Fruit fly (Drosophila melanogaster) whole organism: ENCODE measurements around the gene CG8516.

Experiments
- CG8478 ChIP-seq: fragments of >200 bp; optimal IDR thresholded peaks from 2 replicates; lab custom pipeline; 2018; ENCODE audit warnings: inconsistent platforms
- Dll ChIP-seq: fragments of >200 bp; optimal IDR thresholded peaks from 2 replicates; lab custom pipeline; 2017
- EcR ChIP-seq, 2 experiments: fragments of >200 bp; optimal IDR thresholded peaks; 2 replicates each; lab custom pipeline; 2017; ENCODE audit warnings: missing biosample characterization in 2 of 2, missing genetic modification characterization in 2 of 2, missing genetic modification reagents in 2 of 2
- pan ChIP-seq: fragments of >200 bp; optimal IDR thresholded peaks from 2 replicates; lab custom pipeline; 2017
- psq ChIP-seq: fragments of >200 bp; optimal IDR thresholded peaks from 2 replicates; lab custom pipeline; 2017
- usp ChIP-seq: fragments of >200 bp; optimal IDR thresholded peaks from 2 replicates; lab custom pipeline; 2017; ENCODE audit warnings: missing biosample characterization, missing genetic modification characterization, mixed read lengths

The CG8516 gene

dm6 chr3R:9791177-9791806 is 1.8 kb upstream of the CG8516 start, which contains the start of the genes CG12945 and CG8507:
Gene CG12945, minus strand, starts transcription at chr3R:9791221.
Gene CG8507, plus strand, starts transcription at chr3R:9791483.
- TF ChIP-seq usp (GFP tag; lab: Kevin White, UChicago) (no peak), pan (no peak), EcR (GFP tag; optimal IDR thresholded peaks at IDR 0.05; lab: Kevin White, UChicago) (no peak), Dll (no peak), CG8478 (no peak), psq (no peak)

DNA sequence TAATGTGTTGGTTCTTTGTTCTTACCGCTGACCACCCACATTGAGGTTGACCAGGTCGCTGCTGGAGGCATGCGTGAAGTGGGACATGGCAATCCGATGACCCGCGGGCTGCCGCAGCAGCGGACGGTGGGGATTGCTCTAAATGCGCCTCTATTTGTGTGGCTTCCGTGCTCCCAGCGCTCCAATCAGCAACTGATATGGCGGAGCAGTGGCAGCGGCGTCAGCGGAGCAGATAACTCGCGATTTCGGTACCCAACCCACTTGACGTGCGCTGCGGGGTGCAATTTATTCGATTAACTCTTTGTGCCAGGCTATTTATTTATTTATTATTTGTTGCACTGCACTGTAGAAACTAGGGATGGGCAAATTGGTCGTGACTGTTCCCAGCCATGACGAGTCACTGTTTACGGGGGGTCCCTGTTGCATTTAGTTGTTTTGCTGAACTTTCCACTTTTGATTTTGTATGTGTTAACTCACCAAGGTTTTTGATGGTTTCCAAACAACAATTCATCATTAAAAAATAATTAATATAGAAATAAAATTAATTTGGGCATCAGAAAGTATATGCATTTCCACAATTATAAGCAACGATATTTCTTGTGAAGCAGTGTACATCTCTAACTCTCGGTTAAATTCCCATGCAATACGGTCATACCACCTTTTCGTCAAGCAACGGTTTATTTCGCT is 7.7 kb downstream of the CG8516 start, which contains the start of the genes CG9467 and CG8526:
CG9467 (minus strand) TSS at position 383 of the 687 bp plus-strand sequence.
CG8526 (plus strand) TSS at position 637 of the 687 bp plus-strand sequence.
- TF ChIP-seq psq (no peak), usp (GFP tag; lab: Kevin White, UChicago) (no peak), CG8478 (no peak), Dll (no peak), EcR (GFP tag; optimal IDR thresholded peaks at IDR 0.05; lab: Kevin White, UChicago) (no peak), pan (no peak)

DNA sequence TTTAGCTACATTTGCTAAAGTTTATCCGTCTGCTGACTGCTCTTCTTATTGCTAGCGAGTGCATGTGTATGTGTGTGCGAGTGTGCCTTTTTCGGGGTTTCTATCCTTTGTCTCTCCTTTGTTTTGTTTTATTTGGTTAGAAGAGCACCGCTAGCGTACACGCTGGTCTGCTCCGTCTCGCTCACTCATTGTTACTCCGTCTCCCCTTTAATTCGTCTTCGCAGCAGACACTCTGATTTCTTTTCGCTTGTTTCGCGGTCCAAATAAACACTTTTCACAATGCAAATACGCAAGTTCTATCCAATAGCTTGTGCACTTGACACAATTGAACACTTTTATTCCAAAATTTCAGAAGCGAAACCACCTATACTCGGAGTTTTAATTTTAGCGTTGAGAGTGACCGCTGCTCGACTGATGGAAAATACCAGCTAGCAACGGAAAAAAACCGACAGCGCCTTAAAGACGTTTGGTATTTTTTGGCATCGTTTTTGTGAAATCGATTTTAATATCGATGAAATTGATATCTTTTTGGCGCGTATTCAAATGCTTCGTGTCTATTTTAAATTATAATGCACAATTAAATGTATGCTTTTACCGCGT is 16.0 kb downstream of the CG8516 start, which contains the start of gene FBXO11:
FBXO11 (minus strand) TSS at position 423 of the 600 bp plus-strand sequence.
- no peak for TF ChIP-seq usp (GFP tag; lab: Kevin White, UChicago)
- peak; percentile 65 for TF ChIP-seq psq
- TF ChIP-seq CG8478, result peak; percentile 85

- TF ChIP-seq usp (GFP tag; lab: Kevin White, UChicago), result no peak
- no peak for TF ChIP-seq EcR (GFP tag; optimal IDR thresholded peaks at IDR 0.05; lab: Kevin White, UChicago)
- TF ChIP-seq pan, result no peak
- TF ChIP-seq psq, result no peak
- TF ChIP-seq Dll, result no peak
- TF ChIP-seq CG8478, result no peak
Observed at dm6 chr3R:9812447-9812846, 19.4 kb downstream of the CG8516 start, which contains the start of gene CG8534. Gene CG8534, plus strand, starts transcription at chr3R:9812747.

DNA sequence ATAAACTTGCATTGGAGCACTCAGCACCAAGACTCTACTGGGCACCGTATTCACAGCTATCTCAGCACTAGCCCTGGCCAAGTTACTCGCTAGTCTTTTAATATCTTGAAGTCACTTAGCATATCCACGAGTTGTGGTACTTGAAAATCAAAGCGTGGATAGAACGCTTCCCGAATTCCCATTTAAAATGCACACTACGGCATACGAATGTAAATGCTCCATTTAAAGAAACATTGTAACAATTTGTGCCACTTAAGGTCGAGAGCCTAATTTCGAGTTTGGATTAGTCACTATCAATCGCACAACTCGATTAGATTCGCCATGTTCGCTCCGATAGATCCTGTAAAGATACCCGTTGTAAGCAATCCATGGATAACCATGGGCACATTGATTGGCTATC is 20.8 kb downstream of the CG8516 start, which contains the start of gene eloF:
eloF (plus strand) TSS at position 301 of the 400 bp plus-strand sequence.
- TF ChIP-seq psq (no peak), pan (no peak), usp (GFP tag; lab: Kevin White, UChicago) (no peak), CG8478 (no peak), EcR (GFP tag; optimal IDR thresholded peaks at IDR 0.05; lab: Kevin White, UChicago) (no peak), Dll (no peak)

DNA sequence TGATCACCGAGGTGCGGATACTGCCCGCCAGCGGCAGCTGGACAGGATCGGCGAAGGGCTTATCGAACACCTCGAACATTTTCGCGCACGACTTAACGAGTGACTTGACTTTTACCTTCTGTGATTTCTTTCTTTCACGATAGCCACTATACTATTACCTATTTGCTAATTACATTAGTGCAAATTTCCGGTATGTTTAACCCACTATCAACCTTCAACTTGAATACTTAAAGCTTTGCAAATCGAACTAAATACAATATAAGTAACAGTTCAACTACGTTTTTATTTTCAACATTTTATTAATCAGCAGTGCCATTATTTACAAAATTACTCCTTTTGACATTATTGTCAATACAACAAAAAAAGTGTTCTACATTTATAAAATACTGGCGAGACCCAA is 23.8 kb downstream of the CG8516 start, which contains the start of gene CG16904:
CG16904 (minus strand) TSS at position 101 of the 400 bp plus-strand sequence.
- TF ChIP-seq EcR (GFP tag; optimal IDR thresholded peaks at IDR 0.05; lab: Kevin White, UChicago) (no peak), usp (GFP tag; lab: Kevin White, UChicago) (no peak), CG8478 (no peak), psq (no peak), Dll (no peak), pan (no peak)

dm6 chr3R:9818295-9818694 is 25.2 kb downstream of the CG8516 start, which contains the start of gene CG9459:
Gene CG9459, minus strand, starts transcription at chr3R:9818395.
- no peak for TF ChIP-seq Dll
- no peak for TF ChIP-seq pan
- no peak for TF ChIP-seq psq
- TF ChIP-seq usp (GFP tag; lab: Kevin White, UChicago), result no peak
- no peak for TF ChIP-seq EcR (GFP tag; optimal IDR thresholded peaks at IDR 0.05; lab: Kevin White, UChicago)
- no peak for TF ChIP-seq CG8478

DNA sequence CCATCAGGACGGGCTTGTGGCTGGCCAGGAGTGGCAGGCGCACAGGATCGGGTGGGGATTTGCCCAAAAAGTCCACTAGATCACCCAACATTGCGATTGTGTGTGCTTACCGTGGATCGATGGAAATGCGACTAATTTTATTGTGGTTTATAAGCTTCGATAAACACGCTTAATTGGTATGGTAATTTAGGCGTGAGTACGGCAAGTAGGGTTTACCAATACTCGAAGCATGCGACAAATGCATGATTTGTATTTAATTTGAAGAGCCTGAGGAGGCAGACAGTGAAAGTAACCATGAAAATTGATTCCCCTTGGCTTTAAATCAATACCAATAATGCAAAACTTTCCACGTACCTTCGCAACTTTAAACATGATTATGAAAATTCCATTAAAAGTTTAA is 26.7 kb downstream of the CG8516 start, which contains the start of gene CG9458:
CG9458 (minus strand) TSS at position 101 of the 400 bp plus-strand sequence.
- TF ChIP-seq psq, result no peak
- no peak for TF ChIP-seq CG8478
- TF ChIP-seq usp (GFP tag; lab: Kevin White, UChicago), result no peak
- TF ChIP-seq Dll, result no peak
- no peak for TF ChIP-seq EcR (GFP tag; optimal IDR thresholded peaks at IDR 0.05; lab: Kevin White, UChicago)

- TF ChIP-seq pan (no peak), psq (no peak), EcR (GFP tag; optimal IDR thresholded peaks at IDR 0.05; lab: Kevin White, UChicago) (no peak), usp (GFP tag; lab: Kevin White, UChicago) (no peak), CG8478 (no peak), Dll (no peak)
Observed at dm6 chr3R:9821091-9821490, 28.0 kb downstream of the CG8516 start, which contains the start of gene CG42857. Gene CG42857, minus strand, starts transcription at chr3R:9821191.

DNA sequence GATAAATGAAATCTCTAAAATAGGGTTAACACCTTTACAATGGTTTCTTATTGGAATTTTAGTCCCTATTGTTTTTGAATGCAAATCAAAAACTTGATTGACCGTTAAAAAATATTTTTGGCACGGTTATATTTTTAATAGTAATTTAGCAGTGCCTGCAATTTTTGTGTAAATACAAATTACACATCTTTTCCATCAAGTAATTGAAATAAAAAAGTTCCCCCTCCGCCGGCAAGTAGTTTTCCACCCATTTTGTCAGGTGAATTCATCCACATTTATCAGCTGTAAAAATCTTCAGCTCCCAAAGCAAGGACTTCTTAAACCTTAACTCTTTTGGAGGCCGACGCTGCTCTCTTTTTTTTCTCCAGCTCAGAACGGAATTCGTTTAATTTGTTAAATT is 30.6 kb downstream of the CG8516 start, which contains the start of gene CG34302:
CG34302 (minus strand) TSS at position 101 of the 400 bp plus-strand sequence.
- TF ChIP-seq Dll, result no peak
- TF ChIP-seq usp (GFP tag; lab: Kevin White, UChicago), result no peak
- no peak for TF ChIP-seq EcR (GFP tag; optimal IDR thresholded peaks at IDR 0.05; lab: Kevin White, UChicago)
- TF ChIP-seq CG8478, result no peak
- TF ChIP-seq psq, result no peak
- TF ChIP-seq pan, result no peak
